Worm (Caenorhabditis elegans) whole organism, L4/young adult: Measurements from ENCODE around the gene C01G10.5.

Experiments used
- W03F9.2 ChIP-seq: fragments of 150-350 bp; optimal IDR thresholded peaks from 2 replicates; lab custom pipeline; 2014; ENCODE audit warnings: missing biosample characterization, missing genetic modification characterization
- dao-5 ChIP-seq: sonication (generic microtip); optimal IDR thresholded peaks from 2 replicates; lab custom pipeline; 2016; ENCODE audit warnings: missing genotype, missing genetic modification characterization, moderate library complexity, missing compliant biosample characterization

ce11 chrV:15065068-15065744 lies 24.1 kb downstream of the C01G10.5 start, which contains the start of gene C25D7.9:
- no peak for TF ChIP-seq W03F9.2 (tag; lab: Kevin White, UChicago)
- TF ChIP-seq dao-5 (tag; lab: Kevin White, UChicago): no peak
